Worm (Caenorhabditis elegans) whole organism, L4 larva: ENCODE results near the gene ima-1.

ENCODE experiments used
- T26A8.4 ChIP-seq: fragments of 200-800 bp; sonication (Bioruptor generic); IDR thresholded peaks from 2 replicates; pipeline ENCODE4 v1.3.6; 2022; ENCODE audit warnings: missing genetic modification characterization, missing compliant biosample characterization
- ZK546.5 ChIP-seq, 2 experiments: sonication (generic microtip); optimal IDR thresholded peaks; 2 replicates each; lab custom pipeline; 2017; ENCODE audit warnings: missing biosample characterization in 2 of 2, missing genetic modification characterization in 2 of 2
- aha-1 ChIP-seq: fragments of 150-350 bp; peaks from one replicate; lab custom pipeline; 2014; ENCODE audit warnings: missing biosample characterization, missing genetic modification characterization
- ama-1 ChIP-seq: fragments of 150-350 bp; optimal IDR thresholded peaks from 2 replicates; lab custom pipeline; 2014; ENCODE audit warnings: inconsistent platforms, mixed read lengths
- ceh-32 ChIP-seq: sonication (generic microtip); optimal IDR thresholded peaks from 2 replicates; lab custom pipeline; 2016; ENCODE audit warnings: mild to moderate bottlenecking, missing genetic modification characterization, missing compliant biosample characterization; ENCODE audit not compliant: poor library complexity
- ces-1 ChIP-seq: fragments of 150-350 bp; sonication (generic microtip); optimal IDR thresholded peaks from 4 replicates; lab custom pipeline; 2014; ENCODE audit warnings: missing biosample characterization, missing genetic modification reagents, missing genetic modification characterization
- duxl-1 ChIP-seq: sonication (generic microtip); optimal IDR thresholded peaks from 2 replicates; lab custom pipeline; 2016; ENCODE audit warnings: mild to moderate bottlenecking, missing genetic modification characterization, moderate library complexity, missing compliant biosample characterization; ENCODE audit not compliant: poor library complexity
- egl-27 ChIP-seq: sonication (generic microtip); optimal IDR thresholded peaks from 3 replicates; lab custom pipeline; 2017; ENCODE audit warnings: missing biosample characterization, missing genetic modification reagents, missing genetic modification characterization
- lin-39 ChIP-seq: fragments of 150-350 bp; optimal IDR thresholded peaks from 2 replicates; lab custom pipeline; 2014; ENCODE audit warnings: missing biosample characterization, missing genetic modification reagents, missing genetic modification characterization
- mdl-1 ChIP-seq, 2 experiments: fragments of 150-350 bp in 1 of 2; sonication (generic microtip) in 1 of 2; optimal IDR thresholded peaks; 2 replicates each; lab custom pipeline; 2014 to 2017; ENCODE audit warnings: missing biosample characterization in 2 of 2, missing genetic modification characterization in 2 of 2
- nhr-11 ChIP-seq: fragments of 150-350 bp; optimal IDR thresholded peaks from 2 replicates; lab custom pipeline; 2014; ENCODE audit warnings: missing biosample characterization, missing genetic modification characterization
- set-16 ChIP-seq: fragments of 200-800 bp; sonication (Bioruptor generic); IDR thresholded peaks from 2 replicates; pipeline ENCODE4 v1.3.6; 2022; ENCODE audit warnings: missing genetic modification reagents, missing genetic modification characterization, missing compliant biosample characterization
- unc-62 ChIP-seq, 3 experiments: fragments of 150-350 bp in 1 of 3; sonication (generic microtip); optimal IDR thresholded peaks in 2 of 3; peaks in 1 of 3; 1 replicate in 1 of 3; 2 replicates in 2 of 3; lab custom pipeline; 2014 to 2017; ENCODE audit warnings: missing biosample characterization in 3 of 3, missing genetic modification characterization in 3 of 3, missing genetic modification reagents in 3 of 3, missing genotype in 1 of 3

ce11 chrV:11196109-11196508, 43.4 kb upstream of the ima-1 start, which contains the start of gene clc-6:
- TF ChIP-seq ceh-32 (tag; lab: Kevin White, UChicago) (no peak), unc-62 (GFP tag; optimal IDR thresholded peaks at IDR 0.05 in 1 of 2; lab: Kevin White, UChicago) (no peak), unc-62 (tag; optimal IDR thresholded peaks at IDR 0.05; lab: Kevin White, UChicago) (no peak), nhr-11 (tag; lab: Kevin White, UChicago) (no peak), egl-27 (tag; lab: Kevin White, UChicago) (no peak), lin-39 (tag; lab: Kevin White, UChicago) (no peak), set-16 (no peak), ama-1 (no peak), aha-1 (tag; lab: Kevin White, UChicago) (no peak), ZK546.5 (tag; optimal IDR thresholded peaks at IDR 0.05; lab: Kevin White, UChicago) (no peak), duxl-1 (tag; lab: Kevin White, UChicago) (no peak), ces-1 (no peak), mdl-1 (tag; optimal IDR thresholded peaks at IDR 0.05; lab: Kevin White, UChicago) (no peak), T26A8.4 (GFP tag; lab: Robert Waterston, UW) (no peak)
